Worm (Caenorhabditis elegans) whole organism, late embryonic: ENCODE measurements around the gene F09C12.8.

Source experiments
- ahr-1 ChIP-seq: sonication (generic microtip); optimal IDR thresholded peaks from 2 replicates; lab custom pipeline; 2016; ENCODE audit warnings: missing genetic modification characterization, missing compliant biosample characterization
- che-1 ChIP-seq: sonication (generic microtip); optimal IDR thresholded peaks from 2 replicates; lab custom pipeline; 2016; ENCODE audit warnings: mild to moderate bottlenecking, missing genetic modification characterization, missing compliant biosample characterization
- fkh-10 ChIP-seq: fragments of 150-350 bp; optimal IDR thresholded peaks from 2 replicates; lab custom pipeline; 2014; ENCODE audit warnings: missing biosample characterization, missing genetic modification reagents, missing genetic modification characterization
- hlh-30 ChIP-seq: sonication (generic microtip); optimal IDR thresholded peaks from 2 replicates; lab custom pipeline; 2017; ENCODE audit warnings: antibody characterized with exemption, missing genetic modification characterization, missing compliant biosample characterization; ENCODE audit not compliant: insufficient read depth
- nfya-1 ChIP-seq: sonication (generic microtip); optimal IDR thresholded peaks from 2 replicates; lab custom pipeline; 2017; ENCODE audit warnings: missing genetic modification characterization, mild to moderate bottlenecking, missing compliant biosample characterization, antibody characterized with exemption, moderate library complexity
- nhr-11 ChIP-seq: fragments of 150-350 bp; optimal IDR thresholded peaks from 2 replicates; lab custom pipeline; 2014; ENCODE audit warnings: missing biosample characterization, missing genetic modification characterization
- pag-3 ChIP-seq: sonication (generic microtip); optimal IDR thresholded peaks from 2 replicates; lab custom pipeline; 2016; ENCODE audit warnings: missing compliant biosample characterization, missing genetic modification characterization, borderline replicate concordance
- pat-9 ChIP-seq: fragments of 200-800 bp; sonication (Bioruptor generic); optimal IDR thresholded peaks from 2 replicates; lab custom pipeline; 2018; ENCODE audit warnings: mild to moderate bottlenecking, missing genetic modification characterization, moderate library complexity, missing compliant biosample characterization
- sox-4 ChIP-seq: sonication (generic microtip); optimal IDR thresholded peaks from 2 replicates; lab custom pipeline; 2017; ENCODE audit warnings: mild to moderate bottlenecking, missing genetic modification characterization, inconsistent platforms, missing compliant biosample characterization
- tbx-2 ChIP-seq: sonication (generic microtip); optimal IDR thresholded peaks from 2 replicates; lab custom pipeline; 2016; ENCODE audit warnings: missing genetic modification characterization, missing compliant biosample characterization
- unc-42 ChIP-seq: sonication (generic microtip); optimal IDR thresholded peaks from 2 replicates; lab custom pipeline; 2016; ENCODE audit warnings: missing genotype, missing genetic modification characterization, missing compliant biosample characterization

DNA sequence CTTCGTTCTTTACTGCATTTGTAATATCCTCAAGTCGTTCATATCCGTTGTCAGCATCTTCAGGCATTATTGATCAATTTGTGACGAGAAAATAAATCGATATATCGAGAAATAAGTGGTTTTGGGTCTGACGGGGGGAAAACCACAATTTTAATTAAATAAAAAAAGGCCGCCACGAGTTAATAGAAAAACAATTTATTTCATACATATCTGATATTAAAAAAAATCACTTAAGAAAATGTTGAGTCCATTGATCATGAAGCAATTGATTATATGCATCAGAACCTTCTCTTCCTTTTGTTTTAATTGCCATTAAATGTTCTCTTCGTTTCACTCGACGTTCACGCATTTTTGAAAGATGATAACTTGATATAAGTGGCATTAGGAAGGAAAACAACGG is 36.2 kb downstream of the F09C12.8 start, which contains the start of gene F58A6.5:
- no peak for TF ChIP-seq fkh-10 (GFP tag; lab: Kevin White, UChicago)
- TF ChIP-seq ahr-1: no peak
- TF ChIP-seq sox-4 (tag; lab: Kevin White, UChicago): no peak
- TF ChIP-seq pag-3 (tag; lab: Kevin White, UChicago): no peak
- TF ChIP-seq nhr-11 (tag; lab: Kevin White, UChicago): no peak
- TF ChIP-seq pat-9 (tag; lab: Kevin White, UChicago): no peak
- no peak for TF ChIP-seq nfya-1 (tag; lab: Kevin White, UChicago)
- no peak for TF ChIP-seq hlh-30 (tag; lab: Kevin White, UChicago)
- TF ChIP-seq unc-42 (tag; lab: Kevin White, UChicago): no peak
- TF ChIP-seq tbx-2 (tag; lab: Kevin White, UChicago): no peak
- TF ChIP-seq che-1 (tag; lab: Kevin White, UChicago): no peak
